Fruit fly (Drosophila melanogaster) S2 (cell line): ENCODE measurements around the gene CG42818.

Experiments
- CG8478 ChIP-seq: fragments of >200 bp; optimal IDR thresholded peaks from 2 replicates; lab custom pipeline; 2018
- CTCF ChIP-seq, 2 experiments: fragments of >200 bp; optimal IDR thresholded peaks; 2 replicates each; lab custom pipeline; 2018

The CG42818 gene

DNA sequence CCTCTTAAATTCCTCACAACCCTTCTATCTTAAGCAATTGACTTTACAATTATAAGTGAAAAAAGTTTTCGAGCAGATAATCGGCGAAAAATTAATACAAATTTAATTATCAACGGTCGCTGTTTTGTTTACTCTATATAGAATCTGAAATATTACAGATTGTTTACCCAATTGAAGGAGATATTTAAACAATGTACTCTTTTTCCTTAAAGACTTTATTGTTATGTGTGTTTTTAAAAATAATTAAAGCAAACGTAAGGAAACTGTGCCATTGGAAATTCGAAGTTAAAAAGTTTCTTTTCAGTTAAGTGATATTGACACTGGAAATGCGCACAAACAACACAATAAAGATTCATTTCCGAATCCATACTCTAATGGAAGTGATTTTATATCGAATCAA is at the start of gene CG42818:
TSS of gene CG42818 (plus strand) at position 301 of the 400 bp plus-strand sequence.
- TF ChIP-seq CTCF (optimal IDR thresholded peaks at IDR 0.05; lab: Kevin White, UChicago) (no peak), CG8478 (lab: Kevin White, UChicago) (no peak)

DNA sequence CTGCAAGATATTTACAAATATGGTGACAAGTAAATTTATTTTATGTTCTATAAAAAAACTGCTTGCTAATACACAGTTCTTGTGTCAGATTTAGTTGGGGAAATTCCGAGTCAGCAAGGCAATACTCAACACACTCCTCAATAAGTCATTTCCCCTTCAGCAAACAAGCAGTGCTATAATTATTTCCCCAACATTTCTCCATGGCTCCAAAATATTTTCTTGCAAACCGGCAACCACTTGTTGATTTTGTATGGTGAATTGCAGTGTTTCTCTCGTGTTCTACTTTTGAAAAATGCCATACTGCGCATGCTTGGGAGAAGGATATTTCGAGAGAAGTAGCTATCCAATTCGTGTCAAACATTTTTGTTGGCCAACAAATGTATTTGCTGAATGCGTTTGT is 43.6 kb upstream of the CG42818 start:
- TF ChIP-seq CTCF (optimal IDR thresholded peaks at IDR 0.05; lab: Kevin White, UChicago), result no peak
- TF ChIP-seq CG8478 (lab: Kevin White, UChicago), result no peak

DNA sequence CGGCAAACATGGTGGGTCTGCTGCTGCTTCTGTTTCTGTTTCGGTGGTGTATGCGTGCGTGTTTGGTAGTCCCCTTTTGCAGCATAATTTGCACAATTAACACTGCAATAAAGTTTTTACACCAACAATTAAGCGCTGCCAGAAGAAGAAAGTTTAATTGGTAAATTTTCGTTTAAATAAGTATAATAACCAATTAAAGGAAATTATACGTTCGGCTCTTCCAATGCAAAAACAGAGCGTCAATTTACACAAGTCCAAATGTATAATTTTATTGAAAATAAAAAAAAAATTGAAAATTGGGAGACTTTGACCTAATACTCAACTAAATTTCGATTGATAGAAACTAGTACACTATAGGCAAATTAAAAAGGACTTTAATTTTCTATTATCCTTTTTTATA is 30.6 kb upstream of the CG42818 start, which contains the start of gene CG31819:
TSS of gene CG31819 (plus strand) at position 301 of the 400 bp plus-strand sequence.
- no peak for TF ChIP-seq CG8478 (lab: Kevin White, UChicago)
- TF ChIP-seq CTCF (optimal IDR thresholded peaks at IDR 0.05; lab: Kevin White, UChicago), result no peak

DNA sequence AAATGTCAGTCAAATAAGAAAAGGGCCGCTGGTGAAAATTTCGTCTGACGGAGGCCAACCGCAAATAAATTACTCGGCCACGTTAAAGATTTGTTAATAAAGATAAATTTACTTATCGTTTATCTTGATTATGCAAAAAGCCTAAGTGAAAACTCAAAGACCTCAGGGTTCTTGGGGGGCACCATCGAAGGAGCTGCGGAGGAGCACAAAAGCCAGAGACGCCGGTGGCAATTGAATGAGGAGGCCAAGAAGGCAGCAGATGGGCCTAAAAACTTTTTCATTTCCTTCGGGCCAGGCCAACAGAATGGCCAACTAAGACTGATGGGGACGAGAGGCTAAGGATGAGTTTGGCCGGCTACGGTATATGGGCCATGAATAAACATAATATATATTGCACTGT is 25.4 kb upstream of the CG42818 start:
- no peak for TF ChIP-seq CG8478 (lab: Kevin White, UChicago)
- TF ChIP-seq CTCF (optimal IDR thresholded peaks at IDR 0.05; lab: Kevin White, UChicago), result no peak

DNA sequence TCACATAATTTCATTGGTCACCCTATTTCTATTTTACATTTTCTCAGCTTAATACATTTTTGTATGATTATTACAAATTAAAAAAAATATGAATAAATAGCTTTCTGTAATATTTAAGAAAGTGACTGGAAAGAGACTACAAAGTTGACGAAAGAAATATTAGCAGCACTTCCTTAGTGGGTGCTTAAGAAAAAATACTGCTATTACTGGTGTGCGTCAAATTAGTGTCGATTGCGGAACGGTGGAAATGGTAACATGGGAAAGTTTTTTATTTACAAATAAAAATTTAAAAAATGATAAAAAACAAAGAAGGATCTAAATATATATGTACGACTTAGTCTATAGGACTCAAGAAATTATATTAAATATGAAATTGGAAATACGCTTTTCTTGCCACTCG is 17.8 kb upstream of the CG42818 start:
- TF ChIP-seq CTCF (optimal IDR thresholded peaks at IDR 0.05; lab: Kevin White, UChicago), result no peak
- TF ChIP-seq CG8478 (lab: Kevin White, UChicago), result no peak

DNA sequence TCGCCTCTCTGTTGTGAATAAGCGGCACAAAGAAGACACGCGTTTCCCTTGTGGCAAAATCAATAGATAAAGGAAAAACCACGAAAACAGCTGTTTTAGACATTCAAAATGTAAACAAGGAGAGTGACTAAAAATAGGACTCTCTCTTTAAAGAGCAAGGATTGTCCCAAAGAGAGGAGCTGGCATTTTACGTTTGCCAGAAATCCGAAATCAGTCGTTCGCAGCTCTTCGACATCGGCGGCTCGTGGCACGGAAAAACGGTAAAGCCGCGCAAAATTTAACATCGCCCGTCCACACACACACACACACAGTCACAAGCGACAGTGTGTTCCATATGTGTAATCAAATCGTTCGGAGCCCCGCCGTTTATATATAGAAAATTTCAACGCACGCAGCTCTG is 10.5 kb upstream of the CG42818 start, which contains the start of gene Ca-Ma2d:
TSS of gene Ca-Ma2d (plus strand) at position 211 of the 400 bp plus-strand sequence.
- TF ChIP-seq CTCF (optimal IDR thresholded peaks at IDR 0.05; lab: Kevin White, UChicago) (no peak), CG8478 (lab: Kevin White, UChicago) (no peak)

DNA sequence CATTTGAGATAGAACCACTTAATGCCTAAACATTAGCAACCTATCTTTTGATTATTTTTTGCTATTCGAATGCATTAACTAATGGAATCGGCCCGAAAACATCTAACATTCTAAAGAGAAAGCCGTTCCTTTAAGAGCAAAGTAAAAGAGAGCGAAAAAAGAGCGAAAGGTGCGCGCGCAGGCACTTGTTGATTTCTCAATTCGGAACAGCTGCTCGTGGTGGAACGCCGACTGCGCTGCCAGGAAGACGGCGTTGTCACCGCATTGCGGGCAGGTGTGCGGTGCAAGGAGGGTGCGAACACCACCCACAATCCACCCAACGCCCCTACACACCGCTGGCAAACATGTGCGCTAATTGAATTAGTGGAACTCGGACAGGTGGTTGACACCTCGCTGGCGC is 6.9 kb upstream of the CG42818 start:
- no peak for TF ChIP-seq CG8478 (lab: Kevin White, UChicago)
- no peak for TF ChIP-seq CTCF (optimal IDR thresholded peaks at IDR 0.05; lab: Kevin White, UChicago)

DNA sequence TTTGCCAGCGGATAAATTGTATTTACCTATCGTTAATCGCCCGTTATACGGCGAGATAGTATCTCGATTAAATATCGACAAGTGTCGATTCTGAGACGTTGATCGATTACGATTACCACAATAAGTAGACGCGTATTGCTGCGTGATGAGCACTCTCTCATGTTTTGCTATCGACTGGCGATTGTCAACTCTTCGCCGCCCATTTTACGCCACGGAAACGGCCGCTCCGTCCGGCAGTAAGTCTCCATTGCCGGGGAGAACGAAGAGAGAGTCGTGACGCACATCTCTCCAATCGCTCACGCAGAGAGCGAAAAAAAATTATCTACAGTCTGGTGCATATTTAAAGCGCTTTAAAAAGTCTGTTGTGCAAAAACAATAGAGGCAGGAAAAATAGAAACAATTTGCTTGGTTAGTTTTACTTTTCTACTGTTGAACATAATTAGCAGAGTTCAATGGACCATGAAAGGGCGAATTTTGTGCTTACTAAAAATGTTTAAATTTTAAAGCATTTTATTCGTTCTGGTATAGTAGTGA is 9.9 kb downstream of the CG42818 start, which contains the start of gene CG46309:
TSS of gene CG46309 (minus strand) at position 191 of the 534 bp plus-strand sequence.
- no peak for TF ChIP-seq CTCF (optimal IDR thresholded peaks at IDR 0.05; lab: Kevin White, UChicago)
- no peak for TF ChIP-seq CG8478 (lab: Kevin White, UChicago)

DNA sequence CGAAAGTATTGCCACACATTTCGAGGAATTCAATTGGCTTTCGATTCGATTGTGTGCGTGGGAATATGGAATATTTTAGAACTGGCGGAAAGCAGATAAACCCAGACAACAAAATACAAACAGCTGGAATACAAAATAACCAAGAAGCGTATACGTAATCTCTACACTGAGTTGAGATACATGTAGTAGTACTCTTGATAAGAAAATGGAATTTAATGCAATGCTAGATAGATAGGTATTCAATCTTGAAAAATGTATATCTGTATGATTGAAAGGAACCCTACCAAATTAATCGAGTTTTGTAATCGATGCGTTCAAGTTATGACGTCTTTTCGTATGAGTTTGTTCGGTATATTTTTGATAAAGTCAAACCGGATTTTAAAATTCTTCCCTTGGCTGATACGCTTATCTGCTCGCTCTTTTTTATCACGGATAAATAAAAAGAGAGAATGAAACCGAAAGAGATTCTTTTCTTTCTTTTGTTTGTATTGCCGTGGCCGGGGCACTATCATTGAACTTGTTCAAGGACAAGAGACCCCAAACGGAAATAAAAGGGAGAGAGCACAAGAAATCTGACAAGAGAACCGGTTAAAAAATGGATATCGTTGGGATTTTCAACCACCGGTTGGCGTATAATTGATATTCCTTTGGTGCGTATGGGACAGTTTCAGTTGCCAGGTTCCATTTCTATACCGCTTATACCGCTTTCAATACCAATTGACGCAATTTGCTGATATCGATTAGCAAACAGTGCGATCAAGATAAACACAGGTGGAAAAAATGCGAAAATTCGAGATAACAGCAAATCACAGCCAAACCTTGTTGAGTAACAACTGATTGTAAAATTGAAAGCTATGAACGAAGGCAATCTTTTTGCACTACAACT is 13.7 kb downstream of the CG42818 start:
- TF ChIP-seq CTCF (optimal IDR thresholded peaks at IDR 0.05; lab: Kevin White, UChicago) (no peak), CG8478 (lab: Kevin White, UChicago) (no peak)

DNA sequence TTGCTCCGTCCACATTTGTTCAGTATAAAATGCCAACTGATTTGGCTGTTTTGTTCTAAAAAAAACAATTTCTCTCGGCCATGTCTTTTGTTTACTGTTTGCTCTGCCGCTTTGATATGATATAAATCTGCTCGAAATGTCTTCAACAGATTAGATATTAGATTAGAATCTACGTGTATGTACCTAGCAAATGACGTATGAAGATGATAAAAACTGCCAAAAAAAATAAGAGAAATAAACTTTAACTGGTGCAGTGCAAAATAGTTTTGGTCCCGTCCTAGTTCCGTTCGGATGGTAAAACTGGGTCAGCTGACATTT is 14.3 kb downstream of the CG42818 start:
- TF ChIP-seq CG8478 (lab: Kevin White, UChicago) (no peak), CTCF (optimal IDR thresholded peaks at IDR 0.05; lab: Kevin White, UChicago) (no peak)

DNA sequence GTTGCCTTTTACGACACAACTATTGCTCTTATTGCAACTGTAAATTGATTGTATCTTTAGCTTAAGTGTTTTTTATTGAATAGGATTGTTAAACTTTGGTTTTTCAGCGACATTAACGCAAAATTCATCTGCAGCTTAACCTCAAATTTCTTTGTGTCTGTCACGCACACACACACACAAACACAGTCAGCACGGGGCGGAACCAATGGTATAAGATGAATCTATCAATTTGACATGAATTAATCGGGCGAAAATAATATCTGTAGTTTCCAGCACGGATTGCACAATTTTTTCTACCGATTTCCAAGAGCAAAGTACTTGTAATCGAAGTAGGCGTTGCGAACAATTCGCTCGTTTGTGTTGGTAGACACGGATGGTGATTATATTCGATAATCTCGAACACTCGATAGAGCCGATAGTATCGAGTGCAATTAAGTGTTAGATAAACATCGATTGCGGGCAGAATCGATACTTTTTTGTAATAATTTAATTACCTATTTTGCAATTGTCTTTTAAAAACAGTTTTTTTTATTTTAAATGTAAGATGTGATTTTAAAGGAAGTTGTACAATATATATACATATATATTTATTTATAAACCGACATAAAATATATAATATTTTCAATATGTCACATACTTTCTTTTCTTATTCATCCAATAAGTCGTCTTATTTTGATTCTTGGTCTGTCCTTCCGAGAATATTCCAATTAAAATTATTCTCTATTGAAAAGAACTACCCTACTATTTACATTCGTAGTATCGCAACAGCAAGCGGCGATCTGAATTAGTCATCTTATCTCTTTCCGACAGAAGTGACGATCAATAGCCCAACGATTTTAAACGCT is 15.7 kb downstream of the CG42818 start, which contains the start of the genes PRL-1 and EndoGI:
TSS of gene PRL-1 (minus strand) at position 380 of the 845 bp plus-strand sequence.
TSS of gene EndoGI (plus strand) at position 462 of the 845 bp plus-strand sequence.
- TF ChIP-seq CTCF (optimal IDR thresholded peaks at IDR 0.05; lab: Kevin White, UChicago) (peak in 1 of 2 experiments; percentile 45), CG8478 (lab: Kevin White, UChicago) (no peak)

DNA sequence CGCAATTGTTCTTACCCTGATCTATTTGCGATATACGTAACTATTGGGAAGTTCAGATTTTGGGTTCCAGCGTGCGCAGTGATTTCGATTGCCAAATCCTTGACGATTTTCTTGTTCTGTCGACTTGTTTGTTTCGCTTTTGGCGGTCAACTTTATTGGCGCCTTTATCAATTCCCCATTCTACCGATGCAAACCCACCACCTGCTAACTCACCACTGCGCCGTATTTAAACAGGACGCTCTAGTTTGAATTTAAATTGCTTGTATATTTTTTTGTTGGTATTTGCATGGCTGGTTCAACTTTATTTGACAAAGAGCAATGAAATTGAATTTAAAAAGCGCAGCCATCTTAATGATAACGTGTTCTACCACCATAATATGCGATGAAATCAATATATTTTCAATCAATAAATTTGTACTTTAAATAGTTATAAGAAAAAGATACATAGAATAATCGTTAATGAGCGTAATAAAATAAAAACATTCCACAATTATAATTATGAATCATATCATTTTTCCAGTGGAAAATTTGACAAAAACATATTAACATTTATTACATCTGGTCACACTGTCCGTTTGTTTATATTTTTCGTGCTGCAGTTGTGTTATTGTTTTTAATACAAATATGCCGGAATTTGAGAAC is 20.0 kb downstream of the CG42818 start, which contains the start of the genes twe and CG4935:
TSS of gene twe (minus strand) at position 302 of the 642 bp plus-strand sequence.
TSS of gene CG4935 (plus strand) at position 566 of the 642 bp plus-strand sequence.
- no peak for TF ChIP-seq CG8478 (lab: Kevin White, UChicago)
- TF ChIP-seq CTCF (optimal IDR thresholded peaks at IDR 0.05; lab: Kevin White, UChicago), result no peak

DNA sequence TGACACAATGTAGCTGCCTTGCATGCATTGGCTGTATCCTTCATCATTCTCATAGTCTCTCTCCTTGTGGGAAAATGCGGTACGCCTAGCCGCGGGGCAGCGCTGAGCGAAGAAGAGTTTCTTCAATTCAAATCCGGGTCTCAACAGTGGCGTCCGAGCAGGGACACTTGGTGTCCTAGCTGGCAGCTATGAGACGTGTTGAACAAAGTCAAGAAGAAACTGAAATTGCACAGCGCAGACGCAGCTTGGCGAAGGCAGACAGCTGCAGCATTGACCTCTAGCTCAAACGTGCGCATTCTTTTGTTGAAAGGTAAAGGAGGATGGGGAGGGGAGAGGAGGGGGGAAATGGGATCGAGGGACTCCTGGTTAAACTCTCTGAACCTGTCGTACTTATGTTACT is 22.0 kb downstream of the CG42818 start:
- TF ChIP-seq CTCF (optimal IDR thresholded peaks at IDR 0.05; lab: Kevin White, UChicago) (no peak), CG8478 (lab: Kevin White, UChicago) (no peak)
